Worm (Caenorhabditis elegans): ENCODE data around the gene M110.9.
A peak's percentile ranks its signal among the peaks of the same experiment; 100 is the strongest.

M110.9 gene

ce11 chrII:8190455-8190854 lies 40.6 kb upstream of the M110.9 start, which contains the start of gene T05C12.8 (continued):
- no peak for TF ChIP-seq unc-62 (GFP tag; optimal IDR thresholded peaks at IDR 0.05 in 1 of 2)
- TF ChIP-seq unc-62 (tag; optimal IDR thresholded peaks at IDR 0.05): no peak
- TF ChIP-seq lin-13 (GFP tag; optimal IDR thresholded peaks at IDR 0.05): no peak
- no peak for TF ChIP-seq hlh-30 (tag; optimal IDR thresholded peaks at IDR 0.05; ENCODE audit: insufficient read depth)
- no peak for TF ChIP-seq lsy-2 (tag; optimal IDR thresholded peaks at IDR 0.05)
- no peak for TF ChIP-seq unc-39 (tag; optimal IDR thresholded peaks at IDR 0.05)
- no peak for TF ChIP-seq fos-1 (tag; optimal IDR thresholded peaks at IDR 0.05)

- TF ChIP-seq zfp-2 (tag; optimal IDR thresholded peaks at IDR 0.05) (no peak), nhr-10 (tag; optimal IDR thresholded peaks at IDR 0.05) (no peak), spr-1 (tag; optimal IDR thresholded peaks at IDR 0.05) (no peak), vab-7 (GFP tag; IDR thresholded peaks at IDR 0.05) (no peak), Y105C5A.15 (GFP tag; IDR thresholded peaks at IDR 0.05) (no peak), ama-1 (optimal IDR thresholded peaks at IDR 0.05) (no peak), nhr-41 (GFP tag; IDR thresholded peaks at IDR 0.05) (no peak), ces-1 (GFP tag; optimal IDR thresholded peaks at IDR 0.05) (no peak), F49E8.2 (tag; optimal IDR thresholded peaks at IDR 0.05; ENCODE audit: borderline replicate concordance) (no peak), lin-15B (tag; optimal IDR thresholded peaks at IDR 0.05) (no peak), tra-1 (GFP tag; IDR thresholded peaks at IDR 0.05) (no peak), mdl-1 (tag; optimal IDR thresholded peaks at IDR 0.05) (no peak), mes-2 (tag; optimal IDR thresholded peaks at IDR 0.05; ENCODE audit: poor library complexity, severe bottlenecking) (no peak)
These were observed 38.0 kb upstream of the M110.9 start, which contains the start of gene T05C12.9 for ce11 chrII:8193126-8193525. Gene T05C12.9 (minus strand): TSS chrII:8193226.

- TF ChIP-seq unc-62 (GFP tag; optimal IDR thresholded peaks at IDR 0.05 in 1 of 2) (peak in 1 of 2 experiments; percentile 49), unc-62 (tag; optimal IDR thresholded peaks at IDR 0.05) (no peak), lim-7 (GFP tag; IDR thresholded peaks at IDR 0.05) (no peak)
These were observed 37.2 kb upstream of the M110.9 start for ce11 chrII:8193922-8194321.

- TF ChIP-seq hif-1 (tag; optimal IDR thresholded peaks at IDR 0.05) (no peak), lin-15B (tag; optimal IDR thresholded peaks at IDR 0.05) (no peak), nhr-102 (tag; optimal IDR thresholded peaks at IDR 0.05) (no peak), nhr-11 (tag; optimal IDR thresholded peaks at IDR 0.05) (no peak), zag-1 (tag; optimal IDR thresholded peaks at IDR 0.05) (no peak), daf-8 (GFP tag; IDR thresholded peaks at IDR 0.05) (no peak)
These were observed 32.6 kb upstream of the M110.9 start, which contains the start of gene qua-1 for ce11 chrII:8198503-8198902. Gene qua-1 (plus strand): TSS chrII:8198803.

ce11 chrII:8199803-8200202 lies 31.3 kb upstream of the M110.9 start:
- TF ChIP-seq aha-1 (tag): peak; percentile 78
- TF ChIP-seq mep-1 (tag; optimal IDR thresholded peaks at IDR 0.05): no peak
- TF ChIP-seq T20F7.1 (GFP tag; optimal IDR thresholded peaks at IDR 0.05): no peak

ce11 chrII:8204039-8204438 lies 27.0 kb upstream of the M110.9 start, which contains the start of gene col-76:
Gene col-76 (plus strand): TSS chrII:8204339.
- TF ChIP-seq zfp-3 (GFP tag; conservative IDR thresholded peaks at IDR 0.05) (no peak), lin-15B (tag; optimal IDR thresholded peaks at IDR 0.05) (no peak), nhr-77 (tag; optimal IDR thresholded peaks at IDR 0.05) (no peak), ctbp-1 (GFP tag; IDR thresholded peaks at IDR 0.05) (no peak), ZK546.5 (tag; optimal IDR thresholded peaks at IDR 0.05) (no peak), attf-4 (tag; optimal IDR thresholded peaks at IDR 0.05) (no peak)

All from whole organism, L4 larva.